Worm (Caenorhabditis elegans) whole organism, mixed stage, embryonic: ENCODE measurements around the gene R02D3.8.

ENCODE experiments used
- nhr-28 ChIP-seq: fragments of 150-350 bp; optimal IDR thresholded peaks from 2 replicates; lab custom pipeline; 2014; ENCODE audit warnings: missing biosample characterization, missing genetic modification characterization
- sptf-1 ChIP-seq: sonication (generic microtip); optimal IDR thresholded peaks from 2 replicates; lab custom pipeline; 2017; ENCODE audit warnings: mild to moderate bottlenecking, missing genetic modification characterization, moderate library complexity, missing compliant biosample characterization
- unc-39 ChIP-seq: fragments of 150-350 bp; optimal IDR thresholded peaks from 2 replicates; lab custom pipeline; 2014; ENCODE audit warnings: missing biosample characterization, missing genetic modification characterization

DNA sequence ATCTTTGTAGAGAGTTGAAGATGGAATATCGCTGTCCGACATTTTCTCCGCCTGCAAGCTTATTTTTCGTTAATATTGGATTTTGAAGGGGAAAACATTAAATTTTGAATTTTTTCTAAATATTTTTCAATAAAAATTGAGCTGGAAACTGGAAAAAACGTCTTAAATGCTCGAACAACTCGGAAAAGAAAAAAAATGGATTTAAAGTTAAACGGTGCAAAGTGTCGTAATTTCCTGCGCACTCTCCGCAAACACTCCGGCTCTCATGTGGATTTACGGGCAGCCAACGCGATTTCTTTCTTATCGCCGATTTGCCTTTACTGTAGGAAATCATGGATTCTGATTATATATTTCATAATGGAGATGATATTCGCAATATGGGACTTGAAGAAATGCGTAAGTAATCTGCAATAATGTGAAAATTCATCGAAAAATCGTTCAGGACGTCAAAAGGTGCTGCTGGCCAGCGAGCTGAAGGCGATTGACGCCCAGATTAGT, 16.7 kb downstream of the R02D3.8 start, which contains the start of the genes fnta-1 and cogc-8:
- no peak for TF ChIP-seq sptf-1 (tag; lab: Kevin White, UChicago)
- no peak for TF ChIP-seq unc-39
- no peak for TF ChIP-seq nhr-28
